Fruit fly (Drosophila melanogaster) whole organism, embryonic: Measurements from ENCODE around the gene CG12522.

Source experiments
- CG13296 ChIP-seq: fragments of 200-800 bp; sonication (Bioruptor generic); optimal IDR thresholded peaks from 3 replicates; lab custom pipeline; 2018; ENCODE audit warnings: missing biosample characterization, mild to moderate bottlenecking, missing genetic modification characterization
- CG14014 ChIP-seq: fragments of 200-800 bp; sonication (Bioruptor generic); IDR thresholded peaks from 2 replicates; pipeline ENCODE4 v1.3.6; 2022; ENCODE audit warnings: missing biosample characterization, missing genetic modification characterization
- CG16813 ChIP-seq: fragments of 200-800 bp; sonication (Bioruptor generic); IDR thresholded peaks from 3 replicates; pipeline ENCODE4 v1.3.6; 2022; ENCODE audit warnings: missing biosample characterization, missing genetic modification characterization; ENCODE audit not compliant: partially characterized antibody
- CG18599 ChIP-seq: fragments of 200-800 bp; sonication (Bioruptor generic); optimal IDR thresholded peaks from 3 replicates; lab custom pipeline; 2017; ENCODE audit warnings: missing biosample characterization, missing genetic modification characterization, mild to moderate bottlenecking, moderate library complexity, missing genetic modification reagents
- CG2120 ChIP-seq: fragments of 200-800 bp; sonication (Bioruptor generic); optimal IDR thresholded peaks from 3 replicates; lab custom pipeline; 2016; ENCODE audit warnings: missing biosample characterization, missing genetic modification characterization
- CG31441 ChIP-seq: fragments of 200-800 bp; sonication (Bioruptor generic); IDR thresholded peaks from 2 replicates; pipeline ENCODE4 v1.3.6; 2022; ENCODE audit warnings: missing biosample characterization, missing genetic modification characterization
- CG32532 ChIP-seq: fragments of 200-800 bp; sonication (Bioruptor generic); IDR thresholded peaks from 2 replicates; pipeline ENCODE4 v1.3.6; 2022; ENCODE audit warnings: missing biosample characterization, missing genetic modification characterization
- CG3995 ChIP-seq: fragments of 200-800 bp; sonication (Bioruptor generic); optimal IDR thresholded peaks from 3 replicates; lab custom pipeline; 2016; ENCODE audit warnings: missing biosample characterization, missing genetic modification characterization
- CG4424 ChIP-seq: fragments of 200-800 bp; sonication (Bioruptor generic); optimal IDR thresholded peaks from 3 replicates; lab custom pipeline; 2016; ENCODE audit warnings: missing biosample characterization, missing genetic modification characterization
- CG6654 ChIP-seq: fragments of 200-800 bp; sonication (Bioruptor generic); optimal IDR thresholded peaks from 2 replicates; lab custom pipeline; 2017; ENCODE audit warnings: missing biosample characterization, mild to moderate bottlenecking, missing genetic modification characterization
- CG9932 ChIP-seq: fragments of 200-800 bp; sonication (Bioruptor generic); IDR thresholded peaks from 2 replicates; pipeline ENCODE4 v1.3.6; 2022; ENCODE audit warnings: missing biosample characterization, missing genetic modification characterization
- CoRest ChIP-seq: fragments of 200-800 bp; sonication (Bioruptor generic); optimal IDR thresholded peaks from 3 replicates; lab custom pipeline; 2018; ENCODE audit warnings: missing biosample characterization, mild to moderate bottlenecking, missing genetic modification characterization, moderate library complexity
- Elba2 ChIP-seq: fragments of 200-800 bp; sonication (Bioruptor generic); optimal IDR thresholded peaks from 3 replicates; lab custom pipeline; 2016; ENCODE audit warnings: missing biosample characterization, missing genetic modification characterization
- Fer1 ChIP-seq: fragments of 200-800 bp; sonication (Bioruptor generic); optimal IDR thresholded peaks from 2 replicates; lab custom pipeline; 2017; ENCODE audit warnings: missing biosample characterization, mild to moderate bottlenecking, missing genetic modification characterization
- Hr3 ChIP-seq: fragments of 200-800 bp; sonication (Bioruptor generic); optimal IDR thresholded peaks from 3 replicates; lab custom pipeline; 2016; ENCODE audit warnings: missing biosample characterization, missing genetic modification characterization
- Lpt ChIP-seq: fragments of >200 bp; optimal IDR thresholded peaks from 2 replicates; lab custom pipeline; 2018; ENCODE audit warnings: missing biosample characterization, missing genetic modification characterization
- Med ChIP-seq: fragments of 200-800 bp; sonication (Bioruptor generic); peaks from one replicate; lab custom pipeline; 2016; ENCODE audit warnings: missing biosample characterization, missing genetic modification characterization, mild to moderate bottlenecking, inconsistent platforms, moderate library complexity
- Xrp1 ChIP-seq: fragments of 200-800 bp; sonication (Bioruptor generic); IDR thresholded peaks from 2 replicates; pipeline ENCODE4 v1.3.6; 2022; ENCODE audit warnings: missing biosample characterization, missing genetic modification characterization
- bab2 ChIP-seq: fragments of 200-800 bp; sonication (Bioruptor generic); optimal IDR thresholded peaks from 2 replicates; lab custom pipeline; 2016; ENCODE audit warnings: missing biosample characterization, missing genetic modification characterization
- bbx ChIP-seq: fragments of 200-800 bp; sonication (Bioruptor generic); IDR thresholded peaks from 2 replicates; pipeline ENCODE4 v1.3.6; 2022; ENCODE audit warnings: missing biosample characterization, missing genetic modification characterization; ENCODE audit not compliant: partially characterized antibody
- bcd ChIP-seq: fragments of 200-800 bp; sonication (Bioruptor generic); optimal IDR thresholded peaks from 2 replicates; lab custom pipeline; 2017; ENCODE audit warnings: missing biosample characterization, mild to moderate bottlenecking, missing genetic modification characterization
- dan ChIP-seq: fragments of 200-800 bp; sonication (Bioruptor generic); IDR thresholded peaks from 2 replicates; pipeline ENCODE4 v1.3.6; 2022; ENCODE audit warnings: missing biosample characterization, missing genetic modification characterization
- dati ChIP-seq: fragments of 200-800 bp; sonication (Bioruptor generic); IDR thresholded peaks from 2 replicates; pipeline ENCODE4 v1.3.6; 2022; ENCODE audit warnings: missing biosample characterization, missing genetic modification characterization
- dysf ChIP-seq: fragments of 200-800 bp; sonication (Bioruptor generic); IDR thresholded peaks from 3 replicates; pipeline ENCODE4 v1.3.6; 2022; ENCODE audit warnings: missing biosample characterization, missing genetic modification characterization
- gem ChIP-seq: fragments of 200-800 bp; sonication (Bioruptor generic); optimal IDR thresholded peaks from 2 replicates; lab custom pipeline; 2019; ENCODE audit warnings: missing biosample characterization, mild to moderate bottlenecking, missing genetic modification characterization, moderate library complexity
- grau ChIP-seq: fragments of 200-800 bp; optimal IDR thresholded peaks from 3 replicates; lab custom pipeline; 2019; ENCODE audit warnings: missing biosample characterization, mild to moderate bottlenecking, missing genetic modification characterization, moderate library complexity
- insv ChIP-seq, 2 experiments: fragments of 200-800 bp; sonication (Bioruptor generic); optimal IDR thresholded peaks; 3 replicates each; lab custom pipeline; 2016 to 2018; ENCODE audit warnings: missing biosample characterization in 2 of 2, missing genetic modification characterization in 2 of 2
- nmo ChIP-seq: fragments of 200-800 bp; sonication (Bioruptor generic); optimal IDR thresholded peaks from 2 replicates; lab custom pipeline; 2018; ENCODE audit warnings: missing biosample characterization, mild to moderate bottlenecking, missing genetic modification characterization, moderate library complexity
- pfk ChIP-seq: fragments of 200-800 bp; sonication (Bioruptor generic); optimal IDR thresholded peaks from 2 replicates; lab custom pipeline; 2018; ENCODE audit warnings: missing biosample characterization, mild to moderate bottlenecking, missing genetic modification characterization, moderate library complexity
- phol ChIP-seq: fragments of 200-800 bp; sonication (Bioruptor generic); optimal IDR thresholded peaks from 3 replicates; lab custom pipeline; 2018; ENCODE audit warnings: missing biosample characterization, mild to moderate bottlenecking, missing genetic modification characterization, moderate library complexity
- ro ChIP-seq: fragments of 200-800 bp; sonication (Bioruptor generic); IDR thresholded peaks from 2 replicates; pipeline ENCODE4 v1.3.6; 2022; ENCODE audit warnings: missing biosample characterization, missing genetic modification characterization
- row ChIP-seq: fragments of 200-800 bp; sonication (Bioruptor generic); IDR thresholded peaks from 3 replicates; pipeline ENCODE4 v1.3.6; 2022; ENCODE audit warnings: missing biosample characterization, missing genetic modification characterization
- tup ChIP-seq: fragments of 200-800 bp; sonication (Bioruptor generic); optimal IDR thresholded peaks from 2 replicates; lab custom pipeline; 2016; ENCODE audit warnings: missing biosample characterization, mild to moderate bottlenecking, missing genetic modification characterization, moderate library complexity
- zen ChIP-seq: fragments of 200-800 bp; sonication (Bioruptor generic); optimal IDR thresholded peaks from 3 replicates; lab custom pipeline; 2018; ENCODE audit warnings: missing biosample characterization, mild to moderate bottlenecking, missing genetic modification characterization, moderate library complexity
- zfh1 ChIP-seq: fragments of 200-800 bp; sonication (Bioruptor generic); IDR thresholded peaks from 3 replicates; pipeline ENCODE4 v1.3.6; 2022; ENCODE audit warnings: missing biosample characterization, missing genetic modification characterization

Gene CG12522

DNA sequence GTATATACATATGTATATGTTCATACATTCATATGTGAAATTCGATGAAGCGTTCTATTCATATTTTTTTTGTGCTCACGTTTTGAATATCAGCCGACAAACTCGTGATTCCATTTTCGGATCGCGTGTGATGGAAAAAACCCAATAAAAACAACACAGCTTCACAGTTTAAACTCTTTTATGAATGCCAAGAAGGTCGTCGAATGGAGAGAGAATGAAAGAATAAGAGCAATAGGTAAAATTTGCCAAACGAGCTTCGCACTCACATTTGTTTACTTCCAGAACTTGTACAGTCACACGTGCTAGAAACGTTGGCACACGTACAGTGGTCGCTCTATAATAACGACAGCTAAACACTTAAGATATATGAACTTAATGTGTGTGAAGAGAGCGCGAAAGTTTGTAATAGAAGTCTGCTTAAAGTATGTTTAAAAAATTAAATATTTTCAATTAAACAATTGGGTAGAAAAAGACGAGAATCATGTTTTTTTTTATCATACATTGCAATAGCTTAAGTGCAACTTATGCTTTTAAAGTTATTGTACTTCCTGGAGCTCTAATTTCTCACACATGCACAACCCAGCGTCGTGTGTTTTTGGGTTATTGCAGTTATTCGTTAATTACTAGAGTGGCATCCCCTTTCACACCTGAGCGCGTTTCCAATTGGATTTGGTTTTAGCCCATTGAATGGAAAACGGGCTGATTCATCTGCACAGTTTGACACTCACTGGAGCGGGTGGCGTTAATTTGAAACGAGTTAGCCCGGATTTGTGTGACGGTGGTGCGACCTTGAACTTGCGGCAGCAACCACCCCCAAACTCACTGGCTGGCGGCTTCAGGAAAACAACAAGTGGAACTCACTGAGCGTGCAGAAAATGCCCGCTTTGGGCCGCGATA is 17.8 kb downstream of the CG12522 start (continued):
- TF ChIP-seq nmo (peak; percentile 19), CG4424 (peak; percentile 3), grau (tag; lab: Kevin White, UChicago) (peak; percentile 81), Hr3 (GFP tag; lab: Kevin White, UChicago) (no peak), insv (GFP tag; optimal IDR thresholded peaks at IDR 0.05; lab: Kevin White, UChicago) (peak; percentile 50 to 90), zen (tag; lab: Kevin White, UChicago) (peak; percentile 20), Med (GFP tag; lab: Kevin White, UChicago) (peak; percentile 79), CoRest (tag; lab: Kevin White, UChicago) (no peak), bab2 (GFP tag; lab: Kevin White, UChicago) (no peak), CG13296 (GFP tag; lab: Kevin White, UChicago) (no peak), Elba2 (GFP tag; lab: Kevin White, UChicago) (peak; percentile 54), CG6654 (GFP tag; lab: Kevin White, UChicago) (peak; percentile 95), bcd (GFP tag; lab: Kevin White, UChicago) (peak; percentile 15), Fer1 (GFP tag; lab: Kevin White, UChicago) (peak; percentile 6), CG9932 (GFP tag; lab: Robert Waterston, UW) (0 out of 2 replicates have a peak, but pooled peaks have one; percentile 7), phol (tag; lab: Kevin White, UChicago) (peak; percentile 19), Xrp1 (GFP tag; lab: Robert Waterston, UW) (0 out of 2 replicates have a peak, but pooled peaks have one; percentile 11), bbx (peak; percentile 29; the same call in 1 of the 2 replicates), row (GFP tag; lab: Robert Waterston, UW) (peak; percentile 16; the same call in 1 of the 3 replicates), Lpt (GFP tag; lab: Kevin White, UChicago) (no peak), gem (tag; lab: Kevin White, UChicago) (peak; percentile 43), CG32532 (GFP tag; lab: Robert Waterston, UW) (peak; percentile 54), CG2120 (GFP tag; lab: Kevin White, UChicago) (peak; percentile 58), CG18599 (GFP tag; lab: Kevin White, UChicago) (peak; percentile 39), dysf (0 out of 3 replicates have a peak, but pooled peaks have one; percentile 29), CG14014 (peak; percentile 32; the same call in 1 of the 2 replicates)

- no peak for TF ChIP-seq dan (GFP tag; lab: Robert Waterston, UW)
- no peak for TF ChIP-seq tup (GFP tag; lab: Kevin White, UChicago)
- TF ChIP-seq dati (GFP tag; lab: Robert Waterston, UW): no peak
Measured at dm6 chr3L:11130535-11130934, 22.5 kb downstream of the CG12522 start, which contains the start of gene nol. nol (plus strand) TSS chr3L:11130835.

dm6 chr3L:11132055-11132454 is 24.0 kb downstream of the CG12522 start, which contains the start of gene CG32074:
CG32074 (minus strand) TSS chr3L:11132322.
- TF ChIP-seq CG3995 (GFP tag; lab: Kevin White, UChicago): peak; percentile 80
- peak; percentile 54 for TF ChIP-seq pfk (GFP tag; lab: Kevin White, UChicago)
- 0 out of 2 replicates have a peak, but pooled peaks have one; percentile 35 for TF ChIP-seq CG31441
- TF ChIP-seq, all 482 proteins: peak for 3; not testable (repeated sequence) for 479

dm6 chr3L:11134886-11135285 is 26.9 kb downstream of the CG12522 start, which contains the start of gene CG14143:
CG14143 (plus strand) TSS chr3L:11134987.
- TF ChIP-seq CG16813 (GFP tag; lab: Robert Waterston, UW) (0 out of 3 replicates have a peak, but pooled peaks have one; percentile 14), ro (GFP tag; lab: Robert Waterston, UW) (0 out of 2 replicates have a peak, but pooled peaks have one; percentile 18), CG3995 (GFP tag; lab: Kevin White, UChicago) (peak; percentile 91), Med (GFP tag; lab: Kevin White, UChicago) (peak; percentile 24), pfk (GFP tag; lab: Kevin White, UChicago) (peak; percentile 67), zfh1 (0 out of 3 replicates have a peak, but pooled peaks have one; percentile 44)
